Fruit fly (Drosophila melanogaster) whole organism, embryonic: ENCODE measurements around the gene Prx3.

ENCODE experiments used
- CG10274 ChIP-seq: fragments of 200-800 bp; sonication (Bioruptor generic); optimal IDR thresholded peaks from 3 replicates; lab custom pipeline; 2017; ENCODE audit warnings: missing biosample characterization, mild to moderate bottlenecking, missing genetic modification characterization
- CG10321 ChIP-seq: fragments of 200-800 bp; sonication (Bioruptor generic); IDR thresholded peaks from 2 replicates; pipeline ENCODE4 v1.3.6; 2022; ENCODE audit warnings: missing biosample characterization, missing genetic modification characterization
- CG17361 ChIP-seq: fragments of 200-800 bp; sonication (Bioruptor generic); IDR thresholded peaks from 3 replicates; pipeline ENCODE4 v1.3.6; 2022; ENCODE audit warnings: missing biosample characterization, missing genetic modification characterization
- CG8359 ChIP-seq: fragments of 200-800 bp; sonication (Bioruptor generic); optimal IDR thresholded peaks from 2 replicates; lab custom pipeline; 2017; ENCODE audit warnings: missing biosample characterization, mild to moderate bottlenecking, missing genetic modification characterization, borderline replicate concordance
- CG9817 ChIP-seq: fragments of 200-800 bp; sonication (Bioruptor generic); optimal IDR thresholded peaks from 2 replicates; lab custom pipeline; 2018; ENCODE audit warnings: missing biosample characterization, mild to moderate bottlenecking, missing genetic modification characterization, moderate library complexity
- D19B ChIP-seq: fragments of 200-800 bp; sonication (Bioruptor generic); optimal IDR thresholded peaks from 2 replicates; lab custom pipeline; 2017; ENCODE audit warnings: missing biosample characterization, mild to moderate bottlenecking, missing genetic modification characterization
- Sin3A ChIP-seq: fragments of >200 bp; optimal IDR thresholded peaks from 2 replicates; lab custom pipeline; 2018
- bowl ChIP-seq: fragments of 200-800 bp; sonication (Bioruptor generic); IDR thresholded peaks from 2 replicates; pipeline ENCODE4 v1.3.6; 2022; ENCODE audit warnings: missing biosample characterization, missing genetic modification characterization
- en ChIP-seq: fragments of 200-800 bp; sonication (Bioruptor generic); optimal IDR thresholded peaks from 2 replicates; lab custom pipeline; 2016; ENCODE audit warnings: missing biosample characterization, missing genetic modification characterization
- ftz-f1 ChIP-seq: fragments of 200-800 bp; sonication (Bioruptor generic); optimal IDR thresholded peaks from 2 replicates; lab custom pipeline; 2016; ENCODE audit warnings: missing biosample characterization, missing genetic modification characterization
- gt ChIP-seq: fragments of 200-800 bp; sonication (Bioruptor generic); IDR thresholded peaks from 2 replicates; pipeline ENCODE4 v1.3.6; 2022; ENCODE audit warnings: missing biosample characterization, missing genetic modification characterization
- pita ChIP-seq: fragments of 200-800 bp; sonication (Bioruptor generic); optimal IDR thresholded peaks from 2 replicates; lab custom pipeline; 2017; ENCODE audit warnings: missing biosample characterization, mild to moderate bottlenecking, missing genetic modification characterization
- psq ChIP-seq: fragments of 200-800 bp; sonication (Bioruptor generic); optimal IDR thresholded peaks from 2 replicates; lab custom pipeline; 2017; ENCODE audit warnings: missing biosample characterization, missing genetic modification characterization

dm6 chr3R:17526059-17526592, 20.2 kb downstream of the Prx3 start:
- no peak for TF ChIP-seq CG10274 (GFP tag; lab: Kevin White, UChicago)
- TF ChIP-seq CG8359, result no peak
- no peak for TF ChIP-seq psq (GFP tag; lab: Kevin White, UChicago)
- TF ChIP-seq CG10321 (GFP tag; lab: Robert Waterston, UW), result no peak
- TF ChIP-seq CG9817, result peak; percentile 45
- no peak for TF ChIP-seq Sin3A (lab: Kevin White, UChicago)
- no peak for TF ChIP-seq pita (GFP tag; lab: Kevin White, UChicago)
- TF ChIP-seq D19B (GFP tag; lab: Kevin White, UChicago), result no peak
- TF ChIP-seq CG17361 (GFP tag; lab: Robert Waterston, UW), result 0 out of 3 replicates have a peak, but pooled peaks have one; percentile 20
- TF ChIP-seq gt (GFP tag; lab: Robert Waterston, UW), result no peak
- TF ChIP-seq en (GFP tag; lab: Kevin White, UChicago), result no peak
- TF ChIP-seq bowl (GFP tag; lab: Robert Waterston, UW), result no peak
- TF ChIP-seq ftz-f1 (GFP tag; lab: Kevin White, UChicago), result no peak
